Worm (Caenorhabditis elegans): ENCODE measurements around the gene glb-10.

Gene glb-10

ce11 chrII:6355396-6356346 is 46.6 kb upstream of the glb-10 start, which contains the start of gene C32D5.11 (continued):
- TF ChIP-seq nhr-12 (tag; optimal IDR thresholded peaks at IDR 0.05) (no peak), sma-3 (GFP tag; optimal IDR thresholded peaks at IDR 0.05) (peak; percentile 64), aly-2 (tag; optimal IDR thresholded peaks at IDR 0.05) (no peak), egl-27 (tag; optimal IDR thresholded peaks at IDR 0.05) (peak; percentile 15)

ce11 chrII:6351887-6352286 is 42.8 kb upstream of the glb-10 start, which contains the start of gene C32D5.10:
Gene C32D5.10 (minus strand): TSS chrII:6351987.
- no peak for TF ChIP-seq peb-1 (tag; optimal IDR thresholded peaks at IDR 0.05)
- peak; percentile 28 for TF ChIP-seq nhr-25 (tag; optimal IDR thresholded peaks at IDR 0.05)

DNA sequence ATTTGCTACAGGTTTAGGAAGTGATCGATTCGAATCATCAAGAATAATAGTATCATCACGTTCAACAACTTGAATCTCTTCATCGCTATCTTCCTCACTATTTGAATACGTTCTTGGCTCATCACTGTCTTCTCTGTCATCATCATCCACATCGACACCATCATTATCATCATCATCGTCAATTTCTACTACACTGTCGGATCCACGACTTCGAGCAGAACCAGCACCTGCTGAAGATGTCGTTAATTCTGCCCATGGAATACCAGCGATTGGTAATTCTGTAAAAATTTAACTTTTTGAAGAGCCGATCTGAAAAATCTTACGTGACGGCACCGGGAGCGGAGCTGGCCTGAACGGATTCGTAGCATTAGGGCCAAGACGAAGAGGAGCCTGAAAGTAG is 40.9 kb upstream of the glb-10 start:
- TF ChIP-seq nhr-77 (tag; optimal IDR thresholded peaks at IDR 0.05) = no peak
- no peak for TF ChIP-seq nhr-237 (tag; optimal IDR thresholded peaks at IDR 0.05)
- TF ChIP-seq mab-5 (tag; optimal IDR thresholded peaks at IDR 0.05) = no peak
- TF ChIP-seq Y55F3AM.14 (GFP tag; optimal IDR thresholded peaks at IDR 0.05) = no peak
- no peak for TF ChIP-seq R02D3.7 (tag; optimal IDR thresholded peaks at IDR 0.05)
- TF ChIP-seq ztf-1 (GFP tag; conservative IDR thresholded peaks at IDR 0.05) = no peak
- TF ChIP-seq elt-3 (tag; optimal IDR thresholded peaks at IDR 0.05) = no peak
- no peak for TF ChIP-seq snpc-4 (tag; optimal IDR thresholded peaks at IDR 0.05)
- no peak for TF ChIP-seq elt-1 (tag; optimal IDR thresholded peaks at IDR 0.05)
- TF ChIP-seq sma-3 (GFP tag; optimal IDR thresholded peaks at IDR 0.05) = no peak
- no peak for TF ChIP-seq lin-13 (GFP tag; optimal IDR thresholded peaks at IDR 0.05)
- TF ChIP-seq unc-62 (GFP tag; optimal IDR thresholded peaks at IDR 0.05) = no peak
- TF ChIP-seq ztf-4 (tag; optimal IDR thresholded peaks at IDR 0.05) = no peak
- TF ChIP-seq dmd-4 (tag; optimal IDR thresholded peaks at IDR 0.05) = no peak
- TF ChIP-seq nhr-11 (tag; optimal IDR thresholded peaks at IDR 0.05) = no peak
- TF ChIP-seq ceh-82 (tag; optimal IDR thresholded peaks at IDR 0.05) = no peak
- TF ChIP-seq alr-1 (tag; optimal IDR thresholded peaks at IDR 0.05) = no peak
- TF ChIP-seq nhr-6 (tag; optimal IDR thresholded peaks at IDR 0.05) = no peak
- TF ChIP-seq blmp-1 (tag; optimal IDR thresholded peaks at IDR 0.05; ENCODE audit: insufficient read depth) = no peak

DNA sequence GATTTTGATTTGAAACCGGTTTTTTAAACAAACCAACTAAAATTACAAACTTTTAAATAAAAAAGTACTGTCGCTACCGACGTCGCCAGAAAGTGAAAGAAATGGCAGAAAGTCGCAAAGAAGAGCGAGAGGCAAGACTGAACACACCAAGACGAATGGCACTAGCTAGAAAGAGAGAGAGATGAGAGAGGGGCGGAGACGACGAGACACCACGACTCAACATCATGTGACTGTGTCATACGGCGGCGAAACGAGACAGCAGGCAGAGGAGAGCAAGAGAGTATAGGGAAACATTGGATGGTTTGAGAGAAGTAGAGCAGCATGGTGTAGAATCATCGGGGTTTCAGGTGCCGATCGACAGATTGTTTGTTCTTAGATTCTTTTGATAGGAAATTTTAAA is 39.3 kb upstream of the glb-10 start:
- TF ChIP-seq nhr-237 (tag; optimal IDR thresholded peaks at IDR 0.05) = peak; percentile 61
- peak; percentile 47 for TF ChIP-seq snpc-4 (tag; optimal IDR thresholded peaks at IDR 0.05)
- peak; percentile 82 for TF ChIP-seq lin-11 (tag; optimal IDR thresholded peaks at IDR 0.05)
- no peak for TF ChIP-seq R02D3.7 (tag; optimal IDR thresholded peaks at IDR 0.05)
- no peak for TF ChIP-seq alr-1 (tag; optimal IDR thresholded peaks at IDR 0.05)
- peak; percentile 56 for TF ChIP-seq nhr-10 (tag; optimal IDR thresholded peaks at IDR 0.05)
- TF ChIP-seq gmeb-1 (tag; optimal IDR thresholded peaks at IDR 0.05) = peak; percentile 83
- peak; percentile 64 for TF ChIP-seq unc-62 (GFP tag; optimal IDR thresholded peaks at IDR 0.05)
- TF ChIP-seq C34F6.9 (tag; optimal IDR thresholded peaks at IDR 0.05) = peak; percentile 98
- no peak for TF ChIP-seq ztf-1 (GFP tag; conservative IDR thresholded peaks at IDR 0.05)
- TF ChIP-seq nhr-77 (tag; optimal IDR thresholded peaks at IDR 0.05) = no peak
- TF ChIP-seq lin-39 (tag; optimal IDR thresholded peaks at IDR 0.05) = no peak
- peak; percentile 95 for TF ChIP-seq nhr-129 (tag; optimal IDR thresholded peaks at IDR 0.05)
- peak; percentile 72 to 92 for TF ChIP-seq lsy-2 (tag; optimal IDR thresholded peaks at IDR 0.05)
- TF ChIP-seq nhr-25 (tag; optimal IDR thresholded peaks at IDR 0.05) = peak; percentile 96
- peak; percentile 90 for TF ChIP-seq blmp-1 (tag; optimal IDR thresholded peaks at IDR 0.05; ENCODE audit: insufficient read depth)
- TF ChIP-seq mdl-1 (tag; optimal IDR thresholded peaks at IDR 0.05) = peak; percentile 56 to 87
- TF ChIP-seq peb-1 (tag; optimal IDR thresholded peaks at IDR 0.05) = no peak
- TF ChIP-seq nhr-21 (tag; optimal IDR thresholded peaks at IDR 0.05) = peak; percentile 92
- TF ChIP-seq ztf-11 (tag; optimal IDR thresholded peaks at IDR 0.05) = no peak
- TF ChIP-seq sma-3 (GFP tag; optimal IDR thresholded peaks at IDR 0.05) = peak; percentile 95
- peak; percentile 90 for TF ChIP-seq mab-5 (tag; optimal IDR thresholded peaks at IDR 0.05)
- no peak for TF ChIP-seq elt-3 (tag; optimal IDR thresholded peaks at IDR 0.05)
- TF ChIP-seq zag-1 (tag; optimal IDR thresholded peaks at IDR 0.05) = peak; percentile 58
- TF ChIP-seq ZK546.5 (tag; optimal IDR thresholded peaks at IDR 0.05) = no peak
- peak; percentile 96 for TF ChIP-seq sma-9 (GFP tag; optimal IDR thresholded peaks at IDR 0.05)
- no peak for TF ChIP-seq sma-9 (tag; optimal IDR thresholded peaks at IDR 0.05)
- TF ChIP-seq dmd-4 (tag; optimal IDR thresholded peaks at IDR 0.05) = no peak
- TF ChIP-seq unc-55 (GFP tag; optimal IDR thresholded peaks at IDR 0.05) = peak; percentile 89
- peak; percentile 92 for TF ChIP-seq fos-1 (tag; optimal IDR thresholded peaks at IDR 0.05)
- peak; percentile 89 for TF ChIP-seq ztf-4 (tag; optimal IDR thresholded peaks at IDR 0.05)
- no peak for TF ChIP-seq nhr-23 (tag; optimal IDR thresholded peaks at IDR 0.05)
- TF ChIP-seq mbf-1 (tag; optimal IDR thresholded peaks at IDR 0.05) = no peak
- peak; percentile 56 for TF ChIP-seq Y55F3AM.14 (GFP tag; optimal IDR thresholded peaks at IDR 0.05)
- TF ChIP-seq aly-2 (tag; optimal IDR thresholded peaks at IDR 0.05) = no peak
- TF ChIP-seq lin-13 (GFP tag; optimal IDR thresholded peaks at IDR 0.05) = peak; percentile 83
- peak; percentile 99 for TF ChIP-seq ama-1 (optimal IDR thresholded peaks at IDR 0.05)
- TF ChIP-seq egl-27 (tag; optimal IDR thresholded peaks at IDR 0.05) = peak; percentile 84
- peak; percentile 65 for TF ChIP-seq nhr-6 (tag; optimal IDR thresholded peaks at IDR 0.05)
